Worm (Caenorhabditis elegans) whole organism, mixed stage, embryonic: Measurements from ENCODE around the gene C05E11.3.

Experiments
- M03D4.4 ChIP-seq: sonication (generic microtip); optimal IDR thresholded peaks from 2 replicates; lab custom pipeline; 2017; ENCODE audit warnings: mild to moderate bottlenecking, missing genetic modification characterization, missing compliant biosample characterization
- bed-3 ChIP-seq: fragments of 200-800 bp; sonication (Bioruptor generic); optimal IDR thresholded peaks from 3 replicates; lab custom pipeline; 2018; ENCODE audit warnings: mild to moderate bottlenecking, missing genetic modification characterization, moderate library complexity, missing compliant biosample characterization
- blmp-1 ChIP-seq: fragments of 150-350 bp; optimal IDR thresholded peaks from 2 replicates; lab custom pipeline; 2014; ENCODE audit warnings: missing biosample characterization, missing genetic modification characterization
- ceh-83 ChIP-seq: fragments of 200-800 bp; sonication (Bioruptor generic); optimal IDR thresholded peaks from 2 replicates; lab custom pipeline; 2018; ENCODE audit warnings: mild to moderate bottlenecking, missing genetic modification characterization, missing compliant biosample characterization
- ces-1 ChIP-seq: fragments of 150-350 bp; optimal IDR thresholded peaks from 2 replicates; lab custom pipeline; 2014; ENCODE audit warnings: missing biosample characterization, missing genetic modification reagents, missing genetic modification characterization
- cnd-1 ChIP-seq: fragments of 200-800 bp; sonication (Bioruptor generic); optimal IDR thresholded peaks from 2 replicates; lab custom pipeline; 2018; ENCODE audit warnings: mild to moderate bottlenecking, missing genetic modification characterization, missing compliant biosample characterization
- drap-1 ChIP-seq: fragments of 200-800 bp; sonication (Bioruptor generic); optimal IDR thresholded peaks from 3 replicates; lab custom pipeline; 2018; ENCODE audit warnings: mild to moderate bottlenecking, missing genetic modification characterization, missing compliant biosample characterization
- ham-2 ChIP-seq: fragments of 200-800 bp; sonication (Bioruptor generic); optimal IDR thresholded peaks from 2 replicates; lab custom pipeline; 2018; ENCODE audit warnings: mild to moderate bottlenecking, missing genetic modification characterization, missing compliant biosample characterization
- hlh-1 ChIP-seq: fragments of 150-350 bp; optimal IDR thresholded peaks from 2 replicates; lab custom pipeline; 2014; ENCODE audit warnings: missing biosample characterization, missing genetic modification reagents, missing genetic modification characterization
- lin-13 ChIP-seq: fragments of 150-350 bp; optimal IDR thresholded peaks from 2 replicates; lab custom pipeline; 2014; ENCODE audit warnings: missing biosample characterization, missing genetic modification characterization
- lin-32 ChIP-seq: fragments of 200-800 bp; sonication (Bioruptor generic); optimal IDR thresholded peaks from 2 replicates; lab custom pipeline; 2018; ENCODE audit warnings: mild to moderate bottlenecking, missing genetic modification characterization, missing compliant biosample characterization
- mep-1 ChIP-seq: fragments of 150-350 bp; optimal IDR thresholded peaks from 2 replicates; lab custom pipeline; 2017; ENCODE audit warnings: missing biosample characterization, missing genetic modification reagents, missing genetic modification characterization, inconsistent platforms
- mls-2 ChIP-seq: sonication (generic microtip); optimal IDR thresholded peaks from 2 replicates; lab custom pipeline; 2016; ENCODE audit warnings: mild to moderate bottlenecking, missing genetic modification characterization, moderate library complexity, missing compliant biosample characterization
- nhr-12 ChIP-seq: fragments of 150-350 bp; optimal IDR thresholded peaks from 2 replicates; lab custom pipeline; 2014; ENCODE audit warnings: missing biosample characterization, missing genetic modification characterization
- nhr-2 ChIP-seq: fragments of 150-350 bp; optimal IDR thresholded peaks from 2 replicates; lab custom pipeline; 2014; ENCODE audit warnings: missing biosample characterization, missing genetic modification characterization
- nhr-237 ChIP-seq: fragments of 150-350 bp; optimal IDR thresholded peaks from 2 replicates; lab custom pipeline; 2014; ENCODE audit warnings: missing biosample characterization, missing genetic modification characterization
- nhr-28 ChIP-seq: fragments of 150-350 bp; optimal IDR thresholded peaks from 2 replicates; lab custom pipeline; 2014; ENCODE audit warnings: missing biosample characterization, missing genetic modification characterization
- nhr-76 ChIP-seq: sonication (generic microtip); optimal IDR thresholded peaks from 2 replicates; lab custom pipeline; 2017; ENCODE audit warnings: missing biosample characterization, missing genetic modification characterization
- pha-4 ChIP-seq: fragments of 150-350 bp; optimal IDR thresholded peaks from 2 replicates; lab custom pipeline; 2018; ENCODE audit warnings: missing biosample characterization, missing genetic modification reagents, missing genetic modification characterization
- unc-39 ChIP-seq: fragments of 150-350 bp; optimal IDR thresholded peaks from 2 replicates; lab custom pipeline; 2014; ENCODE audit warnings: missing biosample characterization, missing genetic modification characterization
- unc-62 ChIP-seq: fragments of 150-350 bp; optimal IDR thresholded peaks from 2 replicates; lab custom pipeline; 2014; ENCODE audit warnings: missing biosample characterization, missing genetic modification reagents, missing genetic modification characterization
- ztf-11 ChIP-seq: fragments of 150-350 bp; optimal IDR thresholded peaks from 2 replicates; lab custom pipeline; 2014; ENCODE audit warnings: missing biosample characterization, missing genetic modification characterization

Gene C05E11.3

ce11 chrX:4622024-4622423 is 44.0 kb downstream of the C05E11.3 start, which contains the start of gene C46C11.3:
C46C11.3 (plus strand) TSS chrX:4622324.
- no peak for TF ChIP-seq pha-4 (tag; lab: Kevin White, UChicago)

ce11 chrX:4623707-4624106 is 45.7 kb downstream of the C05E11.3 start:
- TF ChIP-seq ces-1 (GFP tag; lab: Kevin White, UChicago) (peak; percentile 70), cnd-1 (tag; lab: Kevin White, UChicago) (no peak)
- TF ChIP-seq, all 35 proteins: peak for 1

- no peak for TF ChIP-seq lin-13 (tag; lab: Kevin White, UChicago)
- TF ChIP-seq nhr-237 (tag; lab: Kevin White, UChicago): no peak
Observed at ce11 chrX:4625080-4625479, 47.0 kb downstream of the C05E11.3 start.

- TF ChIP-seq lin-32 (GFP tag; lab: Kevin White, UChicago) (no peak), blmp-1 (no peak), nhr-76 (tag; lab: Kevin White, UChicago) (no peak), ces-1 (GFP tag; lab: Kevin White, UChicago) (no peak), nhr-12 (no peak), nhr-237 (tag; lab: Kevin White, UChicago) (no peak), mls-2 (tag; lab: Kevin White, UChicago) (no peak), pha-4 (tag; lab: Kevin White, UChicago) (no peak), unc-39 (tag; lab: Kevin White, UChicago) (no peak), nhr-28 (tag; lab: Kevin White, UChicago) (no peak), drap-1 (GFP tag; lab: Kevin White, UChicago) (no peak), ceh-83 (GFP tag; lab: Kevin White, UChicago) (no peak), mep-1 (tag; lab: Kevin White, UChicago) (no peak), ztf-11 (no peak), ham-2 (GFP tag; lab: Kevin White, UChicago) (no peak), unc-62 (GFP tag; lab: Kevin White, UChicago) (no peak), nhr-2 (tag; lab: Kevin White, UChicago) (no peak), M03D4.4 (tag; lab: Kevin White, UChicago) (no peak), bed-3 (GFP tag; lab: Kevin White, UChicago) (no peak), lin-13 (tag; lab: Kevin White, UChicago) (no peak)
Observed at ce11 chrX:4626891-4627290, 48.9 kb downstream of the C05E11.3 start.

- no peak for TF ChIP-seq mls-2 (tag; lab: Kevin White, UChicago)
- TF ChIP-seq unc-39 (tag; lab: Kevin White, UChicago): no peak
Observed at ce11 chrX:4628350-4628749, 50.3 kb downstream of the C05E11.3 start.

- peak; percentile 45 for TF ChIP-seq unc-62 (GFP tag; lab: Kevin White, UChicago)
- TF ChIP-seq ces-1 (GFP tag; lab: Kevin White, UChicago): peak; percentile 94
- TF ChIP-seq hlh-1 (tag; lab: Kevin White, UChicago): peak; percentile 38
- no peak for TF ChIP-seq lin-32 (GFP tag; lab: Kevin White, UChicago)
- TF ChIP-seq nhr-28 (tag; lab: Kevin White, UChicago): no peak
- TF ChIP-seq mls-2 (tag; lab: Kevin White, UChicago): no peak
Observed at ce11 chrX:4628817-4629575, 51.0 kb downstream of the C05E11.3 start.
